Fruit fly (Drosophila melanogaster): ENCODE data around the gene Ulp1.

The Ulp1 gene

dm6 chrX:19154998-19155397, 53.0 kb downstream of the Ulp1 start (continued):
- TF ChIP-seq CG1832 (GFP tag; optimal IDR thresholded peaks at IDR 0.05) (no peak), schlank (tag; optimal IDR thresholded peaks at IDR 0.05) (peak; percentile 23), Ssrp (tag; optimal IDR thresholded peaks at IDR 0.05) (peak; percentile 89), CG1792 (GFP tag; optimal IDR thresholded peaks at IDR 0.05) (peak; percentile 73), oc (tag; optimal IDR thresholded peaks at IDR 0.05) (peak; percentile 93), Blimp-1 (GFP tag; optimal IDR thresholded peaks at IDR 0.05) (peak; percentile 92), CG4854 (GFP tag; optimal IDR thresholded peaks at IDR 0.05) (peak; percentile 73), ro (GFP tag; IDR thresholded peaks at IDR 0.05) (peak; percentile 46; the same call in 1 of the 2 replicates), Poxn (GFP tag; IDR thresholded peaks at IDR 0.05) (no peak), ara (GFP tag; IDR thresholded peaks at IDR 0.05) (peak; percentile 92), CG8765 (GFP tag; IDR thresholded peaks at IDR 0.05) (peak; percentile 83), CG14965 (GFP tag; optimal IDR thresholded peaks at IDR 0.05; ENCODE audit: borderline replicate concordance) (peak; percentile 43), YL-1 (GFP tag; optimal IDR thresholded peaks at IDR 0.05) (peak; percentile 7), HmgZ (tag; optimal IDR thresholded peaks at IDR 0.05) (peak; percentile 46), tup (GFP tag; optimal IDR thresholded peaks at IDR 0.05) (peak; percentile 55), sqz (GFP tag; optimal IDR thresholded peaks at IDR 0.05) (peak; percentile 36), CG12769 (tag; optimal IDR thresholded peaks at IDR 0.05) (peak; percentile 75), zen (tag; optimal IDR thresholded peaks at IDR 0.05) (peak; percentile 91), eve (GFP tag; optimal IDR thresholded peaks at IDR 0.05) (peak in 1 of 2 experiments; percentile 92), Opbp (GFP tag; IDR thresholded peaks at IDR 0.05; ENCODE audit: partially characterized antibody) (no peak), CG13287 (GFP tag; IDR thresholded peaks at IDR 0.05; ENCODE audit: partially characterized antibody) (no peak), dysf (GFP tag; IDR thresholded peaks at IDR 0.05) (peak; percentile 76; the same call in 2 of the 3 replicates), pho (GFP tag; optimal IDR thresholded peaks at IDR 0.05) (peak; percentile 55), CG18011 (GFP tag; optimal IDR thresholded peaks at IDR 0.05) (no peak), CG5953 (GFP tag; IDR thresholded peaks at IDR 0.05) (peak; percentile 81), exex (tag; optimal IDR thresholded peaks at IDR 0.05) (no peak), Asciz (GFP tag; optimal IDR thresholded peaks at IDR 0.05) (peak; percentile 84), gem (tag; optimal IDR thresholded peaks at IDR 0.05) (peak; percentile 93), CG9215 (GFP tag; IDR thresholded peaks at IDR 0.05) (peak; percentile 54), nmo (GFP tag; optimal IDR thresholded peaks at IDR 0.05) (peak; percentile 97), CG11504 (tag; optimal IDR thresholded peaks at IDR 0.05) (peak; percentile 85), CG1529 (GFP tag; optimal IDR thresholded peaks at IDR 0.05) (peak; percentile 89), CG10209 (GFP tag; optimal IDR thresholded peaks at IDR 0.05) (peak; percentile 86), Eip74EF (GFP tag; optimal IDR thresholded peaks at IDR 0.05) (peak in 1 of 2 experiments; percentile 87), crol (GFP tag; IDR thresholded peaks at IDR 0.05) (peak; percentile 47), sob (GFP tag; IDR thresholded peaks at IDR 0.05) (peak; percentile 73), lola (GFP tag; optimal IDR thresholded peaks at IDR 0.05) (peak in 1 of 3 experiments; percentile 94), CG4360 (GFP tag; IDR thresholded peaks at IDR 0.05) (peak; percentile 56), Jarid2 (GFP tag; optimal IDR thresholded peaks at IDR 0.05) (peak; percentile 45), CG30020 (tag; optimal IDR thresholded peaks at IDR 0.05) (peak; percentile 60), CoRest (tag; optimal IDR thresholded peaks at IDR 0.05) (peak; percentile 83), kah (GFP tag; optimal IDR thresholded peaks at IDR 0.05) (peak; percentile 73), CG31365 (tag; optimal IDR thresholded peaks at IDR 0.05) (peak; percentile 59), CG9817 (tag; optimal IDR thresholded peaks at IDR 0.05) (peak; percentile 35), CG8478 (optimal IDR thresholded peaks at IDR 0.05) (no peak), CG10565 (GFP tag; optimal IDR thresholded peaks at IDR 0.05) (peak; percentile 63), Dip2 (GFP tag; IDR thresholded peaks at IDR 0.05) (no peak), Trl (optimal IDR thresholded peaks at IDR 0.05) (peak in 1 of 2 experiments; percentile 23), Trl (GFP tag; optimal IDR thresholded peaks at IDR 0.05) (peak; percentile 79), bab2 (GFP tag; optimal IDR thresholded peaks at IDR 0.05) (peak; percentile 94)

Measured in whole organism, embryonic.